Fruit fly (Drosophila melanogaster) whole organism, wandering third instar larva: ENCODE results near the gene Cht7.

Source experiments
- Abd-B ChIP-seq: fragments of >200 bp; optimal IDR thresholded peaks from 2 replicates; lab custom pipeline; 2017; ENCODE audit warnings: missing biosample characterization, missing genetic modification characterization
- Dif ChIP-seq: fragments of 200-275, 200-300 bp; sonication (Bioruptor generic); optimal IDR thresholded peaks from 2 replicates; lab custom pipeline; 2018; ENCODE audit warnings: missing biosample characterization, missing genetic modification characterization; ENCODE audit not compliant: partially characterized antibody
- OdsH ChIP-seq: fragments of 200-800 bp; sonication (Bioruptor generic); optimal IDR thresholded peaks from 2 replicates; lab custom pipeline; 2016; ENCODE audit warnings: missing biosample characterization, mild to moderate bottlenecking, missing genetic modification characterization
- brk ChIP-seq: fragments of 200-800 bp; sonication (Bioruptor generic); optimal IDR thresholded peaks from 2 replicates; lab custom pipeline; 2016; ENCODE audit warnings: missing biosample characterization, mild to moderate bottlenecking, missing genetic modification characterization
- dmrt93B ChIP-seq: fragments of 200-800 bp; sonication (Bioruptor generic); optimal IDR thresholded peaks from 2 replicates; lab custom pipeline; 2018; ENCODE audit warnings: missing biosample characterization, mild to moderate bottlenecking, missing genetic modification characterization
- ey ChIP-seq: fragments of 200-800 bp; sonication (Bioruptor generic); optimal IDR thresholded peaks from 2 replicates; lab custom pipeline; 2016; ENCODE audit warnings: missing biosample characterization, missing genetic modification characterization
- lola ChIP-seq: fragments of >200 bp; optimal IDR thresholded peaks from 2 replicates; lab custom pipeline; 2017; ENCODE audit warnings: missing biosample characterization, missing genetic modification characterization
- pan ChIP-seq: fragments of >200 bp; optimal IDR thresholded peaks from 2 replicates; lab custom pipeline; 2017
- rgr ChIP-seq: fragments of 200-800 bp; sonication (Bioruptor generic); optimal IDR thresholded peaks from 3 replicates; lab custom pipeline; 2016; ENCODE audit warnings: missing biosample characterization, mild to moderate bottlenecking, missing genetic modification characterization

DNA sequence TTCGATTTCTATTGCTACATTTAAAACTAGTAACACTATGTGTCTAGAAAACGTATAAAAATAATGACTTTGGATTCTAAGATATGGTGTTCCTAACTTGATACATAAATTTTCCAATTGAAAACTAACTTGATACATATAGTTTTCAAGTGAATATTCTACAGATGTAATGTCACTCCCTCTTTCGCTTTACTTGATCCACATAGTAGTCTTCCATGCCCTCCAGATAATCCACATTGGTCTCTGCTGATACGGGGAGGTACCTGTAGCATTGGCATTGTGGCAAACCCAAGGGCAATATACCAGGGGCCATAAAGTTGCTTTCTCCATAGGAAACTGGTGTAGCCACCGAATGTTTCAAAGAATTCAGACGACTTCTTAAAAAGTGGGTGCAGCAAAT, 4.4 kb upstream of the Cht7 start, which contains the start of gene CG45066:
- no peak for TF ChIP-seq Abd-B (GFP tag; lab: Kevin White, UChicago)
- no peak for TF ChIP-seq OdsH (GFP tag; lab: Kevin White, UChicago)
- TF ChIP-seq rgr: no peak
- TF ChIP-seq Dif (GFP tag; lab: Kevin White, UChicago): no peak
- no peak for TF ChIP-seq dmrt93B (GFP tag; lab: Kevin White, UChicago)
- TF ChIP-seq ey: no peak
- no peak for TF ChIP-seq pan (lab: Kevin White, UChicago)
- TF ChIP-seq lola (GFP tag; lab: Kevin White, UChicago): no peak
- no peak for TF ChIP-seq brk (GFP tag; lab: Kevin White, UChicago)
